Worm (Caenorhabditis elegans) whole organism, L1 larva: ENCODE data around the gene cest-12.

ENCODE experiments used
- alr-1 ChIP-seq: fragments of 200-800 bp; sonication (Bioruptor generic); optimal IDR thresholded peaks from 2 replicates; lab custom pipeline; 2018; ENCODE audit warnings: borderline replicate concordance, mild to moderate bottlenecking, missing genetic modification characterization, missing compliant biosample characterization
- aly-2 ChIP-seq: fragments of 150-350 bp; optimal IDR thresholded peaks from 2 replicates; lab custom pipeline; 2014; ENCODE audit warnings: missing biosample characterization, missing genetic modification characterization
- ceh-82 ChIP-seq, 3 experiments: fragments of 150-350 bp in 1 of 3; sonication (generic microtip) in 2 of 3; optimal IDR thresholded peaks; 2 replicates each; lab custom pipeline; 2014 to 2017; ENCODE audit warnings: missing biosample characterization in 3 of 3, missing genetic modification characterization in 3 of 3
- ceh-90 ChIP-seq: sonication (generic microtip); optimal IDR thresholded peaks from 2 replicates; lab custom pipeline; 2016; ENCODE audit warnings: missing genetic modification characterization, missing compliant biosample characterization
- fkh-10 ChIP-seq: sonication (generic microtip); optimal IDR thresholded peaks from 2 replicates; lab custom pipeline; 2017; ENCODE audit warnings: missing biosample characterization, missing genetic modification reagents, missing genetic modification characterization
- jun-1 ChIP-seq: fragments of 150-350 bp; optimal IDR thresholded peaks from 2 replicates; lab custom pipeline; 2014; ENCODE audit warnings: missing biosample characterization, missing genetic modification reagents, missing genetic modification characterization
- lin-35 ChIP-seq, 2 experiments: fragments of 150-350 bp; optimal IDR thresholded peaks; 2 replicates each; lab custom pipeline; 2014; ENCODE audit warnings: missing biosample characterization in 2 of 2, missing genetic modification characterization in 2 of 2, missing genetic modification reagents in 2 of 2
- mdl-1 ChIP-seq, 2 experiments: fragments of 150-350 bp; optimal IDR thresholded peaks; 2 replicates each; lab custom pipeline; 2014 to 2017; ENCODE audit warnings: missing biosample characterization in 2 of 2, missing genetic modification characterization in 2 of 2, inconsistent platforms in 1 of 2
- nhr-237 ChIP-seq: fragments of 150-350 bp; optimal IDR thresholded peaks from 2 replicates; lab custom pipeline; 2014; ENCODE audit warnings: missing biosample characterization, missing genetic modification characterization
- nhr-76 ChIP-seq: sonication (generic microtip); optimal IDR thresholded peaks from 2 replicates; lab custom pipeline; 2017; ENCODE audit warnings: missing biosample characterization, missing genetic modification characterization

DNA sequence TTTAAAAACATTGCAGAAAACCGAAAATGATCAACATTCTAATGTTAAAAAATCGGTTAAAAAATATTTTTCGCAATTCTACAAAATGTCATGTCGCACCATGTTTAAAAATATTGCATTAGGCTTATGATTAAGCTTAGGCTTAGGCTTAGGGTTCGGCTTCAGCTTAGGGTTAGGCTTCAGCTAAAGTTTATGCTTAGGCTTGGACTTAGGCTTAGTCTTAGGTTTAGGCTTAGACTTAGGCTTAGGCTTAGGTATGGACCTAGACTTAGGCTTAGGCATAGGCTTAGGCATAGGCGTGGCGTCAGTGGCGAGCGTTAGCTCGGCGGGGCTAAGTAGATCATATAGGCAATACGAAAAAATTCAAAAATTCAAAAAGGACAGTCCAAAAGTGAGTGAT is 17.1 kb upstream of the cest-12 start:
- TF ChIP-seq nhr-76 (tag; lab: Kevin White, UChicago): no peak
- no peak for TF ChIP-seq aly-2
- TF ChIP-seq ceh-82 (tag; optimal IDR thresholded peaks at IDR 0.05; lab: Kevin White, UChicago): no peak
- TF ChIP-seq ceh-90 (tag; lab: Kevin White, UChicago): no peak
- TF ChIP-seq mdl-1 (tag; optimal IDR thresholded peaks at IDR 0.05; lab: Kevin White, UChicago): no peak
- no peak for TF ChIP-seq alr-1 (tag; lab: Kevin White, UChicago)
- TF ChIP-seq fkh-10: no peak
- TF ChIP-seq nhr-237 (tag; lab: Kevin White, UChicago): no peak
- TF ChIP-seq lin-35 (GFP tag; optimal IDR thresholded peaks at IDR 0.05; lab: Kevin White, UChicago): no peak
- no peak for TF ChIP-seq jun-1 (tag; lab: Kevin White, UChicago)
